Fruit fly (Drosophila melanogaster): ENCODE data around the gene CG3040.
A peak's percentile ranks its signal among the peaks of the same experiment; 100 is the strongest.

CG3040 gene

DNA sequence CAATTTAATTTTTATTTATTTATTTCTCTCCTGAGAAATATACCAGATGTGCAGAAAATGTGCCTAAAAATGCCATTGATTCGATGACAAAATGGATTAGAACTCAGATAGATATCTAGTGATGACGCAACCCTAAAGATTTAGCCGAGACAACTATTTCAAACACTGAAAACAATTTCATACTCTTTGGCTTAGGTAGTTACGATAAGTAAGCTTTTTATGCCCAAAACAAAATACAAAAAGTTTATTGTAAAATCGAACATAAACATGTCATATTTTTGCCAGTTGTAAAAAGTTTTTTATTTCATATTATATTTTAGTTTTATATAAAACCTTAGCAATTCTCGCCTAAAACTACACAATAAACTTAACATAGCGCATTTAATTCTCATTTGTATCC lies at the start of gene CG3040 (continued):
- peak; percentile 3 for TF ChIP-seq dsx (GFP tag; optimal IDR thresholded peaks at IDR 0.05; ENCODE audit: poor library complexity, severe bottlenecking)
- no peak for TF ChIP-seq net (GFP tag; optimal IDR thresholded peaks at IDR 0.05)
- TF ChIP-seq Eip93F (GFP tag; optimal IDR thresholded peaks at IDR 0.05) = no peak
- no peak for TF ChIP-seq Sox15 (GFP tag; optimal IDR thresholded peaks at IDR 0.05)
- peak; percentile 51 for TF ChIP-seq CG15336 (GFP tag; IDR thresholded peaks at IDR 0.05)
- peak; percentile 2 for TF ChIP-seq Hr39 (GFP tag; optimal IDR thresholded peaks at IDR 0.05)
- no peak for TF ChIP-seq CG11294 (GFP tag; IDR thresholded peaks at IDR 0.05)
- TF ChIP-seq CG6792 (GFP tag; optimal IDR thresholded peaks at IDR 0.05) = no peak

DNA sequence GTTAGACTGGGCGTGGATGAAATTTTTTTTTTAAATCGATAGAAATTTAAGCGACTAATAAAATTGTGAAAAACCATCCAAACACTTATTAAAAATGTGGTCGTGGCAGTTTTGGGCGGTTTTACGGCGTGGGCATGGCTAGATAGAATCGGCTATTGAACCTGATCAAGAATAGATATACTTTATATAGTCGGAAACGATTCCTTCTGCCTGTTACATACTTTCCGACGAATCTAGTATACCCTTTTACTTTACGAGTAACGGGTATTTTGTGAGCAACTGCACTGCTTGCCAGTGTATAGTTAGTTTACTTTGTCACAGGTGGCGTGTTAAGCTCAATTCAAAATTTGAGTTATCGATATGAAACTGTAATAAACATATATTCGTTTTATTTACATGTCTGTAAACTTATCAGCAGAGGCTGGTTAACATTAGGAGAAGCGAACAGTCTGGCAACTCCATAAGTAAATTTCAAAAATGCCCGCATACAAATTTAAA lies 41.8 kb upstream of the CG3040 start:
- TF ChIP-seq CG32006 (GFP tag; optimal IDR thresholded peaks at IDR 0.05) (peak; percentile 32), achi (GFP tag; optimal IDR thresholded peaks at IDR 0.05) (peak; percentile 16), eg (GFP tag; IDR thresholded peaks at IDR 0.05) (peak; percentile 60; the same call in 2 of the 3 replicates), OdsH (GFP tag; optimal IDR thresholded peaks at IDR 0.05) (peak; percentile 48), CG11762 (GFP tag; optimal IDR thresholded peaks at IDR 0.05; ENCODE audit: insufficient read depth) (peak; percentile 20), CG6808 (GFP tag; optimal IDR thresholded peaks at IDR 0.05) (peak; percentile 23), fkh (GFP tag; optimal IDR thresholded peaks at IDR 0.05) (peak; percentile 39), fd85E (GFP tag; optimal IDR thresholded peaks at IDR 0.05) (no peak), CG16779 (tag; optimal IDR thresholded peaks at IDR 0.05) (peak; percentile 30), Sox15 (GFP tag; optimal IDR thresholded peaks at IDR 0.05) (no peak), Met (GFP tag; optimal IDR thresholded peaks at IDR 0.05) (peak; percentile 59), fd59A (GFP tag; optimal IDR thresholded peaks at IDR 0.05) (no peak), Hr4 (GFP tag; optimal IDR thresholded peaks at IDR 0.05) (peak; percentile 61), CG8319 (GFP tag; optimal IDR thresholded peaks at IDR 0.05) (no peak), ss (GFP tag; optimal IDR thresholded peaks at IDR 0.05) (peak; percentile 34 to 49), topi (GFP tag; optimal IDR thresholded peaks at IDR 0.05) (peak; percentile 22), CG4318 (GFP tag; optimal IDR thresholded peaks at IDR 0.05) (no peak), Hr38 (GFP tag; optimal IDR thresholded peaks at IDR 0.05) (no peak), salr (GFP tag; optimal IDR thresholded peaks at IDR 0.05) (no peak), CG6276 (GFP tag; optimal IDR thresholded peaks at IDR 0.05) (no peak), esn (GFP tag; optimal IDR thresholded peaks at IDR 0.05) (peak; percentile 49), CG10631 (GFP tag; optimal IDR thresholded peaks at IDR 0.05) (peak; percentile 22), CG8119 (GFP tag; IDR thresholded peaks at IDR 0.05) (peak; percentile 54; the same call in 1 of the 3 replicates), CG11294 (GFP tag; IDR thresholded peaks at IDR 0.05) (no peak), CG11902 (GFP tag; optimal IDR thresholded peaks at IDR 0.05) (no peak), CG7368 (GFP tag; optimal IDR thresholded peaks at IDR 0.05) (no peak), dac (GFP tag; optimal IDR thresholded peaks at IDR 0.05) (no peak), CG6854 (GFP tag; optimal IDR thresholded peaks at IDR 0.05) (no peak), Blimp-1 (GFP tag; optimal IDR thresholded peaks at IDR 0.05) (no peak), CG6792 (GFP tag; optimal IDR thresholded peaks at IDR 0.05) (peak; percentile 32), Eip78C (GFP tag) (peak; percentile 89), Sox102F (GFP tag; optimal IDR thresholded peaks at IDR 0.05) (peak; percentile 10), svp (GFP tag) (peak; percentile 85), Smox (GFP tag; optimal IDR thresholded peaks at IDR 0.05) (peak; percentile 43), CG3032 (tag; optimal IDR thresholded peaks at IDR 0.05) (peak; percentile 82), CG15336 (GFP tag; IDR thresholded peaks at IDR 0.05) (peak; percentile 60), CG31627 (GFP tag; optimal IDR thresholded peaks at IDR 0.05) (peak; percentile 37), CG8632 (GFP tag; optimal IDR thresholded peaks at IDR 0.05) (peak; percentile 23), pdm3 (GFP tag; optimal IDR thresholded peaks at IDR 0.05) (peak; percentile 45), CG34406 (GFP tag; optimal IDR thresholded peaks at IDR 0.05) (peak; percentile 5), CG3919 (GFP tag; optimal IDR thresholded peaks at IDR 0.05) (peak; percentile 14), Ets21C (GFP tag; optimal IDR thresholded peaks at IDR 0.05) (peak; percentile 12), Sox14 (GFP tag; optimal IDR thresholded peaks at IDR 0.05) (peak; percentile 25), acj6 (GFP tag; optimal IDR thresholded peaks at IDR 0.05) (peak; percentile 43), lz (GFP tag; optimal IDR thresholded peaks at IDR 0.05) (peak; percentile 57), Eip75B (GFP tag; optimal IDR thresholded peaks at IDR 0.05) (peak; percentile 71)

All from whole organism, prepupa.